Worm (Caenorhabditis elegans) whole organism, late embryonic: ENCODE measurements around the gene Y73F8A.10.

ENCODE experiments used
- C38D4.7 ChIP-seq: fragments of 200-800 bp; sonication (Bioruptor generic); optimal IDR thresholded peaks from 2 replicates; lab custom pipeline; 2018; ENCODE audit warnings: mild to moderate bottlenecking, missing genetic modification characterization, moderate library complexity, missing compliant biosample characterization
- fax-1 ChIP-seq: sonication (generic microtip); optimal IDR thresholded peaks from 2 replicates; lab custom pipeline; 2016; ENCODE audit warnings: missing genotype, missing genetic modification characterization, missing compliant biosample characterization
- npax-4 ChIP-seq: sonication (generic microtip); optimal IDR thresholded peaks from 2 replicates; lab custom pipeline; 2016; ENCODE audit warnings: missing genetic modification characterization, missing compliant biosample characterization
- unc-42 ChIP-seq: sonication (generic microtip); optimal IDR thresholded peaks from 2 replicates; lab custom pipeline; 2016; ENCODE audit warnings: missing genotype, missing genetic modification characterization, missing compliant biosample characterization

DNA sequence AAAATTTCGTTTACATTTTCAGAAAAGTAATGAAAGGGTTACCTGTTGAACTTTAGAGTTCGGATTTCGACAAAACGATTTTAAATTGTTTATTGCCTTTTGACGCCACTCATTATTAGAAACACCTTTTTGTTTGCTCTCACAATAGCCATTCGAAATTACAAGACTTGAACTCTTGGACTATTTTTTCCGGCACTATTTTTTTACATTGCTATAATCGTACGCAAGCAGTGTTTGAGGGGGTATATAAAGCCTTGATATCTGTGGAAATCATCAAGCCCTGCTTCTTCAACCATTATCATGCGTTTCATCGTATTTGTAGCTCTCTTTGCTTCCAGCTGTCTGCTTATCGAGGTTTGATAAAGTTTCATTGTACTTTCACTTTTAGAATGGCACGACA, 2.5 kb upstream of the Y73F8A.10 start, which contains the start of gene pqn-91:
- TF ChIP-seq C38D4.7 (no peak), unc-42 (tag; lab: Kevin White, UChicago) (no peak), npax-4 (tag; lab: Kevin White, UChicago) (no peak), fax-1 (no peak)
